Worm (Caenorhabditis elegans): ENCODE results near the gene F13A2.2.
A peak's percentile ranks its signal among the peaks of the same experiment; 100 is the strongest.

F13A2.2 gene

ce11 chrV:4346799-4347198, 37.6 kb downstream of the F13A2.2 start, which contains the start of gene mcm-7 (continued):
- peak; percentile 70 for TF ChIP-seq egrh-3 (GFP tag; IDR thresholded peaks at IDR 0.05)
- TF ChIP-seq dox-1 (GFP tag; IDR thresholded peaks at IDR 0.05) = peak; percentile 77
- no peak for TF ChIP-seq die-1 (tag; optimal IDR thresholded peaks at IDR 0.05)
- peak; percentile 30 for TF ChIP-seq snpc-1.1 (tag; optimal IDR thresholded peaks at IDR 0.05; ENCODE audit: insufficient read depth)
- peak; percentile 86 for TF ChIP-seq lin-54 (GFP tag; optimal IDR thresholded peaks at IDR 0.05)
- peak; percentile 17 to 84 (median 37) for TF ChIP-seq lin-35 (GFP tag; optimal IDR thresholded peaks at IDR 0.05)
- TF ChIP-seq him-1 (tag; optimal IDR thresholded peaks at IDR 0.05) = no peak
- no peak for TF ChIP-seq let-607 (tag; optimal IDR thresholded peaks at IDR 0.05)
- TF ChIP-seq hmg-1.2 (GFP tag; IDR thresholded peaks at IDR 0.05) = peak; percentile 59
- TF ChIP-seq ccch-3 (GFP tag; optimal IDR thresholded peaks at IDR 0.05) = no peak
- TF ChIP-seq ceh-27 (GFP tag; optimal IDR thresholded peaks at IDR 0.05) = no peak
- TF ChIP-seq ceh-100 (GFP tag; IDR thresholded peaks at IDR 0.05) = no peak
- no peak for TF ChIP-seq cebp-1 (GFP tag; IDR thresholded peaks at IDR 0.05)
- peak; percentile 41 for TF ChIP-seq cebp-1 (tag; optimal IDR thresholded peaks at IDR 0.05)
- TF ChIP-seq ztf-25 (GFP tag; IDR thresholded peaks at IDR 0.05) = no peak
- peak; percentile 76 for TF ChIP-seq madf-8 (GFP tag; conservative IDR thresholded peaks at IDR 0.05)
- TF ChIP-seq athp-1 (tag; optimal IDR thresholded peaks at IDR 0.05) = no peak
- no peak for TF ChIP-seq C17E4.6 (GFP tag; IDR thresholded peaks at IDR 0.05)
- TF ChIP-seq ztf-6 (GFP tag; IDR thresholded peaks at IDR 0.05) = no peak
- TF ChIP-seq pha-4 (tag; optimal IDR thresholded peaks at IDR 0.05) = no peak
- no peak for TF ChIP-seq nhr-80 (tag; optimal IDR thresholded peaks at IDR 0.05)
- TF ChIP-seq Y95B8A.8 (GFP tag; IDR thresholded peaks at IDR 0.05) = no peak
- TF ChIP-seq sea-2 (GFP tag; IDR thresholded peaks at IDR 0.05) = no peak
- TF ChIP-seq rcor-1 (GFP tag; IDR thresholded peaks at IDR 0.05) = peak; percentile 57; the same call in 1 of the 2 replicates
- no peak for TF ChIP-seq F39B2.1 (GFP tag; IDR thresholded peaks at IDR 0.05)
- TF ChIP-seq dpl-1 (GFP tag; optimal IDR thresholded peaks at IDR 0.05) = peak; percentile 79
- 0 out of 2 replicates have a peak, but pooled peaks have one; percentile 47 for TF ChIP-seq pbrm-1 (GFP tag; IDR thresholded peaks at IDR 0.05)
- no peak for TF ChIP-seq T26A5.8 (tag; optimal IDR thresholded peaks at IDR 0.05)
- TF ChIP-seq lir-1 (GFP tag; conservative IDR thresholded peaks at IDR 0.05) = no peak
- no peak for TF ChIP-seq F57A8.1 (GFP tag; optimal IDR thresholded peaks at IDR 0.05)
- no peak for TF ChIP-seq tlf-1 (GFP tag; optimal IDR thresholded peaks at IDR 0.05)
- no peak for TF ChIP-seq aptf-3 (GFP tag; IDR thresholded peaks at IDR 0.05)
- TF ChIP-seq rpc-1 (optimal IDR thresholded peaks at IDR 0.05) = no peak
- no peak for TF ChIP-seq rpc-1 (tag; optimal IDR thresholded peaks at IDR 0.05)
- no peak for TF ChIP-seq ceh-79 (tag; optimal IDR thresholded peaks at IDR 0.05)
- TF ChIP-seq nhr-27 (tag; optimal IDR thresholded peaks at IDR 0.05) = no peak
- TF ChIP-seq mel-28 (tag; optimal IDR thresholded peaks at IDR 0.05; ENCODE audit: borderline replicate concordance) = no peak
- TF ChIP-seq unc-62 (GFP tag; optimal IDR thresholded peaks at IDR 0.05) = no peak
- no peak for TF ChIP-seq unc-130 (GFP tag; optimal IDR thresholded peaks at IDR 0.05)
- peak; percentile 64 for TF ChIP-seq lsl-1 (GFP tag; optimal IDR thresholded peaks at IDR 0.05)
- peak; percentile 62 for TF ChIP-seq xnd-1 (tag; optimal IDR thresholded peaks at IDR 0.05)
- TF ChIP-seq madf-10 (tag; optimal IDR thresholded peaks at IDR 0.05) = no peak
- TF ChIP-seq mcd-1 (GFP tag; IDR thresholded peaks at IDR 0.05) = peak; percentile 51; the same call in 1 of the 2 replicates
- no peak for TF ChIP-seq zim-3 (tag; optimal IDR thresholded peaks at IDR 0.05)
- no peak for TF ChIP-seq snpc-4 (GFP tag; optimal IDR thresholded peaks at IDR 0.05)
- peak in 2 of 4 experiments; percentile 49 to 59 for TF ChIP-seq snpc-4 (tag; optimal IDR thresholded peaks at IDR 0.05)
- no peak for TF ChIP-seq nhr-90 (tag; optimal IDR thresholded peaks at IDR 0.05)
- TF ChIP-seq F57C9.4 (tag; optimal IDR thresholded peaks at IDR 0.05) = no peak
- peak; percentile 45 for TF ChIP-seq F23B12.7 (tag; optimal IDR thresholded peaks at IDR 0.05; ENCODE audit: insufficient read depth)
- no peak for TF ChIP-seq bed-2 (GFP tag; IDR thresholded peaks at IDR 0.05)

Data from whole organism, young adult.